Worm (Caenorhabditis elegans) whole organism, L2 larva: ENCODE data around the gene dsl-4.

Source experiments
- blmp-1 ChIP-seq: sonication (generic microtip); optimal IDR thresholded peaks from 2 replicates; lab custom pipeline; 2017; ENCODE audit warnings: missing genetic modification characterization, mild to moderate bottlenecking, missing compliant biosample characterization, antibody characterized with exemption, moderate library complexity; ENCODE audit not compliant: insufficient read depth
- elt-3 ChIP-seq: sonication (generic microtip); optimal IDR thresholded peaks from 2 replicates; lab custom pipeline; 2017; ENCODE audit warnings: missing biosample characterization, missing genetic modification characterization
- zag-1 ChIP-seq: fragments of 150-350 bp; optimal IDR thresholded peaks from 2 replicates; lab custom pipeline; 2014; ENCODE audit warnings: missing biosample characterization, missing genetic modification characterization

DNA sequence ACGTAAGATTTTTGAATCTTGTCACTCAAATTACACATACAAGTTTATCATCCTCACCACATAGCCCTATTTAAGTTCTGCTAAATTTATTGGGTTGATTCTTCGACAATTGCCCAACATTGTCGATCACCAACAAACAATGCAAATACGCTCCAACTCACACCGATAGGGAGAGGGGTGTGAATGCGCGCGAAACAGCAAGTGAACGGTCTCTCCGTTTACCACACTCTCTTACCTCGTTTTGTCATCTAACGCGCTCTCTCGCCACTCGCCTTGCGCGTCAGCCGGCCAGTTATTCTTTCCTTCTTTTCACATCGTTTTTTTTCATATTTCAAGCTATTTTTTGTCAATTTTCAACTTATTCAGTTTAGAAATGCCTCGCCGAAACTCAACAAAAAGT is 11.8 kb downstream of the dsl-4 start, which contains the start of gene F16B12.6:
- TF ChIP-seq blmp-1 (tag; lab: Kevin White, UChicago), result no peak
- no peak for TF ChIP-seq elt-3 (tag; lab: Kevin White, UChicago)
- no peak for TF ChIP-seq zag-1 (tag; lab: Kevin White, UChicago)
